Fruit fly (Drosophila melanogaster): ENCODE data around the gene CG4009.

CG4009 gene

dm6 chr3R:17035945-17036344 is at the start of gene CG4009:
Gene CG4009 (minus strand): TSS chr3R:17036045.
- TF ChIP-seq CG4318 (GFP tag; optimal IDR thresholded peaks at IDR 0.05) (no peak), salr (GFP tag; optimal IDR thresholded peaks at IDR 0.05) (no peak), CG34406 (GFP tag; optimal IDR thresholded peaks at IDR 0.05) (no peak), CG1621 (tag; optimal IDR thresholded peaks at IDR 0.05) (no peak), CG8632 (GFP tag; optimal IDR thresholded peaks at IDR 0.05) (no peak), achi (GFP tag; optimal IDR thresholded peaks at IDR 0.05) (no peak), net (GFP tag; optimal IDR thresholded peaks at IDR 0.05) (no peak), Sox14 (GFP tag; optimal IDR thresholded peaks at IDR 0.05) (no peak), CG6276 (GFP tag; optimal IDR thresholded peaks at IDR 0.05) (no peak), topi (GFP tag; optimal IDR thresholded peaks at IDR 0.05) (no peak), CG11294 (GFP tag; IDR thresholded peaks at IDR 0.05) (no peak), CG8119 (GFP tag; IDR thresholded peaks at IDR 0.05) (no peak), CG32006 (GFP tag; optimal IDR thresholded peaks at IDR 0.05) (no peak), CG9139 (GFP tag; optimal IDR thresholded peaks at IDR 0.05) (no peak), Sox102F (GFP tag; optimal IDR thresholded peaks at IDR 0.05) (no peak), CG11902 (GFP tag; optimal IDR thresholded peaks at IDR 0.05) (no peak)

- peak; percentile 44 for TF ChIP-seq CG6808 (GFP tag; optimal IDR thresholded peaks at IDR 0.05)
- TF ChIP-seq spab (GFP tag; optimal IDR thresholded peaks at IDR 0.05): no peak
- TF ChIP-seq Eip93F (GFP tag; optimal IDR thresholded peaks at IDR 0.05): peak; percentile 16
Observed at dm6 chr3R:17085029-17085807, 49.4 kb upstream of the CG4009 start, which contains the start of gene GckIII. Gene GckIII (plus strand): TSS chr3R:17085513.

- TF ChIP-seq CG11902 (GFP tag; optimal IDR thresholded peaks at IDR 0.05) (no peak), Smox (GFP tag; optimal IDR thresholded peaks at IDR 0.05) (no peak), fkh (GFP tag; optimal IDR thresholded peaks at IDR 0.05) (peak; percentile 26)
Observed at dm6 chr3R:17082471-17082870, 46.6 kb upstream of the CG4009 start.

- TF ChIP-seq CG6808 (GFP tag; optimal IDR thresholded peaks at IDR 0.05) (peak; percentile 73), OdsH (GFP tag; optimal IDR thresholded peaks at IDR 0.05) (no peak), fd85E (GFP tag; optimal IDR thresholded peaks at IDR 0.05) (no peak), CG9139 (GFP tag; optimal IDR thresholded peaks at IDR 0.05) (no peak), CG6854 (GFP tag; optimal IDR thresholded peaks at IDR 0.05) (no peak), CG11294 (GFP tag; IDR thresholded peaks at IDR 0.05) (peak; percentile 78), Eip75B (GFP tag; optimal IDR thresholded peaks at IDR 0.05) (peak; percentile 62), cyc (GFP tag; optimal IDR thresholded peaks at IDR 0.05) (peak; percentile 39), salr (GFP tag; optimal IDR thresholded peaks at IDR 0.05) (peak in 1 of 2 experiments; percentile 92), CG4318 (GFP tag; optimal IDR thresholded peaks at IDR 0.05) (no peak), svp (GFP tag) (no peak), dsx (GFP tag; optimal IDR thresholded peaks at IDR 0.05; ENCODE audit: poor library complexity, severe bottlenecking) (peak; percentile 75), pdm3 (GFP tag; optimal IDR thresholded peaks at IDR 0.05) (no peak), Sox102F (GFP tag; optimal IDR thresholded peaks at IDR 0.05) (no peak), CG6163 (GFP tag; IDR thresholded peaks at IDR 0.05) (peak; percentile 40; the same call in 1 of the 3 replicates), CG11762 (GFP tag; optimal IDR thresholded peaks at IDR 0.05; ENCODE audit: insufficient read depth) (peak; percentile 61), Met (GFP tag; optimal IDR thresholded peaks at IDR 0.05) (no peak), CG7368 (GFP tag; optimal IDR thresholded peaks at IDR 0.05) (peak; percentile 46), Lpt (GFP tag; optimal IDR thresholded peaks at IDR 0.05) (peak; percentile 82), fd59A (GFP tag; optimal IDR thresholded peaks at IDR 0.05) (peak; percentile 65), Hr4 (GFP tag; optimal IDR thresholded peaks at IDR 0.05) (peak; percentile 92), CG3032 (tag; optimal IDR thresholded peaks at IDR 0.05) (peak; percentile 84), CG15336 (GFP tag; IDR thresholded peaks at IDR 0.05) (peak; percentile 92), Gug (GFP tag; IDR thresholded peaks at IDR 0.05) (peak; percentile 85), Sox14 (GFP tag; optimal IDR thresholded peaks at IDR 0.05) (peak; percentile 54), Hr39 (GFP tag; optimal IDR thresholded peaks at IDR 0.05) (no peak), Ets21C (GFP tag; optimal IDR thresholded peaks at IDR 0.05) (no peak), CG8119 (GFP tag; IDR thresholded peaks at IDR 0.05) (peak; percentile 92), CG16779 (tag; optimal IDR thresholded peaks at IDR 0.05) (no peak), achi (GFP tag; optimal IDR thresholded peaks at IDR 0.05) (no peak), CG1621 (tag; optimal IDR thresholded peaks at IDR 0.05) (peak; percentile 23), CG6792 (GFP tag; optimal IDR thresholded peaks at IDR 0.05) (peak; percentile 41), CG32006 (GFP tag; optimal IDR thresholded peaks at IDR 0.05) (peak; percentile 94)
Observed at dm6 chr3R:17081359-17081935, 45.6 kb upstream of the CG4009 start.
